Fruit fly (Drosophila melanogaster): Measurements from ENCODE around the gene dnd.

The dnd gene

dm6 chr3R:21862137-21862850 is 24.9 kb downstream of the dnd start (continued):
- TF ChIP-seq Hr3 (GFP tag; optimal IDR thresholded peaks at IDR 0.05) = peak; percentile 77
- TF ChIP-seq lbe (GFP tag; optimal IDR thresholded peaks at IDR 0.05) = no peak
- no peak for TF ChIP-seq sug (tag; optimal IDR thresholded peaks at IDR 0.05)
- TF ChIP-seq Ravus (GFP tag; IDR thresholded peaks at IDR 0.05) = no peak
- TF ChIP-seq D19A (tag; optimal IDR thresholded peaks at IDR 0.05) = peak; percentile 68
- TF ChIP-seq esg (GFP tag; conservative IDR thresholded peaks at IDR 0.05) = peak; percentile 65
- TF ChIP-seq aop (GFP tag; IDR thresholded peaks at IDR 0.05) = 0 out of 2 replicates have a peak, but pooled peaks have one; percentile 42
- TF ChIP-seq CG11398 (GFP tag; optimal IDR thresholded peaks at IDR 0.05) = no peak
- TF ChIP-seq ATbp (GFP tag; optimal IDR thresholded peaks at IDR 0.05) = peak; percentile 96
- TF ChIP-seq CG12104 (GFP tag; optimal IDR thresholded peaks at IDR 0.05) = no peak
- TF ChIP-seq Hand (GFP tag; optimal IDR thresholded peaks at IDR 0.05) = peak; percentile 25
- no peak for TF ChIP-seq cwo (GFP tag; optimal IDR thresholded peaks at IDR 0.05)
- TF ChIP-seq CG15514 (GFP tag; optimal IDR thresholded peaks at IDR 0.05) = no peak
- no peak for TF ChIP-seq CG2120 (GFP tag; optimal IDR thresholded peaks at IDR 0.05)
- TF ChIP-seq chif (GFP tag; optimal IDR thresholded peaks at IDR 0.05) = peak in 1 of 2 experiments; percentile 81
- TF ChIP-seq hb (GFP tag; IDR thresholded peaks at IDR 0.05; ENCODE audit: partially characterized antibody) = no peak
- TF ChIP-seq Stat92E (GFP tag; optimal IDR thresholded peaks at IDR 0.05) = peak in 1 of 3 experiments; percentile 0
- TF ChIP-seq CG6765 (GFP tag; optimal IDR thresholded peaks at IDR 0.05) = no peak
- TF ChIP-seq stc (GFP tag; IDR thresholded peaks at IDR 0.05) = peak; percentile 82
- TF ChIP-seq CG4328 (GFP tag; optimal IDR thresholded peaks at IDR 0.05) = peak; percentile 9
- TF ChIP-seq ranshi (GFP tag; IDR thresholded peaks at IDR 0.05) = peak; percentile 58
- no peak for TF ChIP-seq Neu2 (GFP tag; optimal IDR thresholded peaks at IDR 0.05; ENCODE audit: borderline replicate concordance)
- TF ChIP-seq Dref (GFP tag; IDR thresholded peaks at IDR 0.05) = no peak
- peak; percentile 73 for TF ChIP-seq Lhr (GFP tag; optimal IDR thresholded peaks at IDR 0.05)
- TF ChIP-seq CG33213 (GFP tag; optimal IDR thresholded peaks at IDR 0.05) = peak; percentile 38
- TF ChIP-seq fd64A (GFP tag; optimal IDR thresholded peaks at IDR 0.05) = peak; percentile 72
- TF ChIP-seq CG8089 (GFP tag; optimal IDR thresholded peaks at IDR 0.05) = peak; percentile 11
- TF ChIP-seq CG14014 (GFP tag; IDR thresholded peaks at IDR 0.05) = peak; percentile 59; the same call in 1 of the 2 replicates
- TF ChIP-seq tup (GFP tag; optimal IDR thresholded peaks at IDR 0.05) = peak; percentile 47
- TF ChIP-seq Antp (GFP tag; optimal IDR thresholded peaks at IDR 0.05) = peak; percentile 63
- TF ChIP-seq CG1602 (GFP tag; optimal IDR thresholded peaks at IDR 0.05) = peak; percentile 69
- no peak for TF ChIP-seq klu (GFP tag; IDR thresholded peaks at IDR 0.05)
- peak; percentile 68 for TF ChIP-seq chn (GFP tag; optimal IDR thresholded peaks at IDR 0.05)
- peak; percentile 8 for TF ChIP-seq CG6654 (GFP tag; optimal IDR thresholded peaks at IDR 0.05)
- peak; percentile 56; the same call in 2 of the 3 replicates for TF ChIP-seq Optix (GFP tag; IDR thresholded peaks at IDR 0.05)
- TF ChIP-seq chinmo (GFP tag; IDR thresholded peaks at IDR 0.05; ENCODE audit: partially characterized antibody) = no peak
- TF ChIP-seq CG5180 (GFP tag; optimal IDR thresholded peaks at IDR 0.05) = peak; percentile 60
- TF ChIP-seq CG6175 (GFP tag; IDR thresholded peaks at IDR 0.05) = no peak
- peak; percentile 68 for TF ChIP-seq CG12659 (GFP tag; optimal IDR thresholded peaks at IDR 0.05)
- TF ChIP-seq Xbp1 (GFP tag; optimal IDR thresholded peaks at IDR 0.05) = peak; percentile 81
- TF ChIP-seq caup (GFP tag; optimal IDR thresholded peaks at IDR 0.05; ENCODE audit: severe bottlenecking) = no peak
- 0 out of 2 replicates have a peak, but pooled peaks have one; percentile 16 for TF ChIP-seq CG43689 (GFP tag; IDR thresholded peaks at IDR 0.05)
- no peak for TF ChIP-seq CG1024 (GFP tag; IDR thresholded peaks at IDR 0.05)
- TF ChIP-seq croc (GFP tag; conservative IDR thresholded peaks at IDR 0.05) = peak; percentile 79; the same call in 2 of the 3 replicates
- peak in 1 of 2 experiments; percentile 71 for TF ChIP-seq Hr78 (GFP tag; optimal IDR thresholded peaks at IDR 0.05)
- peak; percentile 89 for TF ChIP-seq Ssrp (tag; optimal IDR thresholded peaks at IDR 0.05)
- TF ChIP-seq schlank (tag; optimal IDR thresholded peaks at IDR 0.05) = no peak
- peak; percentile 87 for TF ChIP-seq org-1 (GFP tag; optimal IDR thresholded peaks at IDR 0.05)

Measured in whole organism, embryonic.